Worm (Caenorhabditis elegans) whole organism, midembryonic: ENCODE data around the gene ceh-81.

Source experiments
- T22C8.4 ChIP-seq: fragments of 200-800 bp; sonication (Bioruptor generic); IDR thresholded peaks from 2 replicates; pipeline ENCODE4 v1.3.6; 2022; ENCODE audit warnings: missing genetic modification characterization, missing compliant biosample characterization
- cog-1 ChIP-seq: sonication (generic microtip); optimal IDR thresholded peaks from 2 replicates; lab custom pipeline; 2016; ENCODE audit warnings: missing genetic modification characterization, missing compliant biosample characterization
- flt-1 ChIP-seq: fragments of 200-800 bp; sonication (Bioruptor generic); IDR thresholded peaks from 2 replicates; pipeline ENCODE4 v1.3.6; 2022; ENCODE audit warnings: missing genetic modification characterization, missing compliant biosample characterization
- klf-2 ChIP-seq: fragments of 200-800 bp; sonication (Bioruptor generic); conservative IDR thresholded peaks from 2 replicates; pipeline ENCODE4 v1.3.6; 2022; ENCODE audit warnings: missing genetic modification reagents, missing genetic modification characterization, missing compliant biosample characterization
- med-1 ChIP-seq: sonication (generic microtip); optimal IDR thresholded peaks from 2 replicates; lab custom pipeline; 2017; ENCODE audit warnings: missing genetic modification characterization, mild to moderate bottlenecking, missing compliant biosample characterization, antibody characterized with exemption, missing genetic modification reagents; ENCODE audit not compliant: insufficient read depth
- ref-1 ChIP-seq: fragments of 200-800 bp; sonication (Bioruptor generic); conservative IDR thresholded peaks from 2 replicates; pipeline ENCODE4 v1.3.6; 2022; ENCODE audit warnings: missing genetic modification reagents, missing genetic modification characterization, missing compliant biosample characterization
- tab-1 ChIP-seq: fragments of 200-800 bp; sonication (Bioruptor generic); IDR thresholded peaks from 2 replicates; pipeline ENCODE4 v1.3.6; 2022; ENCODE audit warnings: missing genetic modification characterization, missing compliant biosample characterization
- ztf-23 ChIP-seq: fragments of 200-800 bp; sonication (Bioruptor generic); IDR thresholded peaks from 2 replicates; pipeline ENCODE4 v1.3.6; 2022; ENCODE audit warnings: missing genetic modification reagents, missing genetic modification characterization, missing compliant biosample characterization
- ztf-29 ChIP-seq: fragments of 200-800 bp; sonication (Bioruptor generic); IDR thresholded peaks from 2 replicates; pipeline ENCODE4 v1.3.6; 2022; ENCODE audit warnings: missing genetic modification reagents, missing genetic modification characterization, missing compliant biosample characterization

ce11 chrII:1738844-1739243, 8.6 kb downstream of the ceh-81 start, which contains the start of the genes irld-9 and irld-33:
- no peak for TF ChIP-seq med-1 (GFP tag; lab: Kevin White, UChicago)
- TF ChIP-seq tab-1 (GFP tag; lab: Robert Waterston, UW) = no peak
- TF ChIP-seq klf-2 = no peak
- no peak for TF ChIP-seq ref-1 (GFP tag; lab: Robert Waterston, UW)
- no peak for TF ChIP-seq ztf-29 (GFP tag; lab: Robert Waterston, UW)
- no peak for TF ChIP-seq cog-1
- TF ChIP-seq flt-1 = no peak
- TF ChIP-seq T22C8.4 (GFP tag; lab: Robert Waterston, UW) = no peak
- TF ChIP-seq ztf-23 (GFP tag; lab: Robert Waterston, UW) = no peak
